Fruit fly (Drosophila melanogaster): ENCODE measurements around the gene CG42724.

dm6 chr3R:6399752-6400151 lies 31.7 kb upstream of the CG42724 start:
- TF ChIP-seq pan (optimal IDR thresholded peaks at IDR 0.05) (no peak), usp (GFP tag; optimal IDR thresholded peaks at IDR 0.05) (no peak), tai (GFP tag; optimal IDR thresholded peaks at IDR 0.05) (no peak), Abd-B (GFP tag; optimal IDR thresholded peaks at IDR 0.05) (no peak), psq (GFP tag; optimal IDR thresholded peaks at IDR 0.05) (no peak), Hr83 (GFP tag; optimal IDR thresholded peaks at IDR 0.05; ENCODE audit: poor library complexity, severe bottlenecking) (no peak), jim (GFP tag; optimal IDR thresholded peaks at IDR 0.05) (no peak), Myc (optimal IDR thresholded peaks at IDR 0.05) (no peak), Hr78 (GFP tag; optimal IDR thresholded peaks at IDR 0.05) (no peak), Dfd (GFP tag; optimal IDR thresholded peaks at IDR 0.05) (no peak)

Data from whole organism, wandering third instar larva.